Fruit fly (Drosophila melanogaster) whole organism, embryonic: ENCODE results near the gene lok.

Experiments used
- Awh ChIP-seq: fragments of 200-800 bp; sonication (Bioruptor generic); IDR thresholded peaks from 2 replicates; pipeline ENCODE4, ENCODE4 v1.3.6; 2022; ENCODE audit warnings: missing biosample characterization, missing genetic modification characterization
- Bteb2 ChIP-seq: fragments of 200-800 bp; sonication (Bioruptor generic); optimal IDR thresholded peaks from 2 replicates; lab custom pipeline; 2016; ENCODE audit warnings: missing biosample characterization, missing genetic modification characterization
- CG10959 ChIP-seq: fragments of 200-800 bp; sonication (Bioruptor generic); IDR thresholded peaks from 2 replicates; pipeline ENCODE4 v1.3.6; 2022; ENCODE audit warnings: missing biosample characterization, missing genetic modification characterization
- CG11560 ChIP-seq: fragments of 200-800 bp; sonication (Bioruptor generic); IDR thresholded peaks from 3 replicates; pipeline ENCODE4 v1.3.6; 2022; ENCODE audit warnings: missing biosample characterization, missing genetic modification characterization
- CG11695 ChIP-seq: fragments of 200-800 bp; sonication (Bioruptor generic); IDR thresholded peaks from 3 replicates; pipeline ENCODE4 v1.3.6; 2022; ENCODE audit warnings: missing biosample characterization, missing genetic modification characterization
- CG15073 ChIP-seq: fragments of 200-800 bp; sonication (Bioruptor generic); optimal IDR thresholded peaks from 2 replicates; lab custom pipeline; 2016; ENCODE audit warnings: missing biosample characterization, missing genetic modification characterization
- CG16815 ChIP-seq: fragments of 200-800 bp; sonication (Bioruptor generic); optimal IDR thresholded peaks from 3 replicates; lab custom pipeline; 2017; ENCODE audit warnings: missing biosample characterization, mild to moderate bottlenecking, missing genetic modification characterization
- CG17829 ChIP-seq: fragments of 200-800 bp; optimal IDR thresholded peaks from 2 replicates; lab custom pipeline; 2019; ENCODE audit warnings: missing biosample characterization, mild to moderate bottlenecking, missing genetic modification characterization, moderate library complexity
- CG2712 ChIP-seq: fragments of 200-800 bp; optimal IDR thresholded peaks from 3 replicates; lab custom pipeline; 2019; ENCODE audit warnings: missing biosample characterization, mild to moderate bottlenecking, missing genetic modification characterization, moderate library complexity
- CG31441 ChIP-seq: fragments of 200-800 bp; sonication (Bioruptor generic); IDR thresholded peaks from 2 replicates; pipeline ENCODE4 v1.3.6; 2022; ENCODE audit warnings: missing biosample characterization, missing genetic modification characterization
- CG34422 ChIP-seq: fragments of 200-800 bp; sonication (Bioruptor generic); IDR thresholded peaks from 3 replicates; pipeline ENCODE4 v1.3.6; 2022; ENCODE audit warnings: missing biosample characterization, missing genetic modification characterization
- CG3995 ChIP-seq: fragments of 200-800 bp; sonication (Bioruptor generic); optimal IDR thresholded peaks from 3 replicates; lab custom pipeline; 2016; ENCODE audit warnings: missing biosample characterization, missing genetic modification characterization
- CG4617 ChIP-seq: fragments of 200-800 bp; sonication (Bioruptor generic); optimal IDR thresholded peaks from 3 replicates; lab custom pipeline; 2016; ENCODE audit warnings: missing biosample characterization, missing genetic modification characterization, borderline replicate concordance
- CG6813 ChIP-seq: fragments of 200-800 bp; sonication (Bioruptor generic); optimal IDR thresholded peaks from 2 replicates; lab custom pipeline; 2017; ENCODE audit warnings: missing biosample characterization, missing genetic modification characterization, mild to moderate bottlenecking, moderate library complexity, missing genetic modification reagents
- CG7556 ChIP-seq: fragments of 200-800 bp; sonication (Bioruptor generic); optimal IDR thresholded peaks from 2 replicates; lab custom pipeline; 2017; ENCODE audit warnings: missing biosample characterization, mild to moderate bottlenecking, missing genetic modification characterization
- CG8089 ChIP-seq: fragments of 200-800 bp; sonication (Bioruptor generic); optimal IDR thresholded peaks from 3 replicates; lab custom pipeline; 2016; ENCODE audit warnings: missing biosample characterization, missing genetic modification characterization
- CG8281 ChIP-seq: fragments of 200-800 bp; sonication (Bioruptor generic); optimal IDR thresholded peaks from 2 replicates; lab custom pipeline; 2018; ENCODE audit warnings: missing biosample characterization, mild to moderate bottlenecking, missing genetic modification characterization, moderate library complexity
- CG8924 ChIP-seq: fragments of 200-800 bp; optimal IDR thresholded peaks from 3 replicates; lab custom pipeline; 2019; ENCODE audit warnings: missing biosample characterization, mild to moderate bottlenecking, missing genetic modification characterization, moderate library complexity
- CG9727 ChIP-seq: fragments of 200-800 bp; sonication (Bioruptor generic); optimal IDR thresholded peaks from 3 replicates; lab custom pipeline; 2017; ENCODE audit warnings: missing biosample characterization, mild to moderate bottlenecking, missing genetic modification characterization
- CHES-1-like ChIP-seq: fragments of 200-800 bp; sonication (Bioruptor generic); optimal IDR thresholded peaks from 2 replicates; lab custom pipeline; 2016; ENCODE audit warnings: missing biosample characterization, missing genetic modification characterization
- Dbx ChIP-seq: fragments of 200-800 bp; sonication (Bioruptor generic); IDR thresholded peaks from 3 replicates; pipeline ENCODE4 v1.3.6; 2022; ENCODE audit warnings: missing biosample characterization, missing genetic modification characterization
- Dfd ChIP-seq, 2 experiments: fragments of >200 bp; optimal IDR thresholded peaks; 2 replicates each; lab custom pipeline; 2017; ENCODE audit warnings: missing biosample characterization in 2 of 2, missing genetic modification characterization in 2 of 2
- Eip74EF ChIP-seq, 2 experiments: fragments of 200-800 bp in 1 of 2; fragments of >200 bp in 1 of 2; sonication (Bioruptor generic) in 1 of 2; optimal IDR thresholded peaks; 2 replicates each; lab custom pipeline; 2017 to 2019; ENCODE audit warnings: missing biosample characterization in 2 of 2, missing genetic modification characterization in 2 of 2, mild to moderate bottlenecking in 1 of 2, moderate library complexity in 1 of 2
- Fer1 ChIP-seq: fragments of 200-800 bp; sonication (Bioruptor generic); optimal IDR thresholded peaks from 2 replicates; lab custom pipeline; 2017; ENCODE audit warnings: missing biosample characterization, mild to moderate bottlenecking, missing genetic modification characterization
- Gsc ChIP-seq: fragments of 200-800 bp; sonication (Bioruptor generic); IDR thresholded peaks from 2 replicates; pipeline ENCODE4 v1.3.6; 2022; ENCODE audit warnings: missing biosample characterization, missing genetic modification characterization
- HHEX ChIP-seq: fragments of 200-800 bp; sonication (Bioruptor generic); optimal IDR thresholded peaks from 3 replicates; lab custom pipeline; 2017; ENCODE audit warnings: missing biosample characterization, mild to moderate bottlenecking, missing genetic modification characterization, missing genetic modification reagents
- HmgZ ChIP-seq: fragments of 200-800 bp; sonication (Bioruptor generic); optimal IDR thresholded peaks from 2 replicates; lab custom pipeline; 2018; ENCODE audit warnings: missing biosample characterization, mild to moderate bottlenecking, missing genetic modification characterization
- Hr78 ChIP-seq, 2 experiments: fragments of 200-800 bp in 1 of 2; fragments of >200 bp in 1 of 2; sonication (Bioruptor generic) in 1 of 2; optimal IDR thresholded peaks; 2 replicates each; lab custom pipeline; 2017 to 2019; ENCODE audit warnings: missing biosample characterization in 2 of 2, missing genetic modification characterization in 2 of 2, mild to moderate bottlenecking in 1 of 2, moderate library complexity in 1 of 2
- Hsf ChIP-seq: fragments of 200-800 bp; sonication (Bioruptor generic); optimal IDR thresholded peaks from 3 replicates; lab custom pipeline; 2016; ENCODE audit warnings: missing biosample characterization, missing genetic modification characterization
- Scr ChIP-seq: fragments of 200-800 bp; sonication (Bioruptor generic); IDR thresholded peaks from 2 replicates; pipeline ENCODE4 v1.3.6; 2022; ENCODE audit warnings: missing biosample characterization, missing genetic modification characterization; ENCODE audit not compliant: partially characterized antibody
- Stat92E ChIP-seq, 3 experiments: fragments of >200 bp in 2 of 3; fragments of 200-800 bp in 1 of 3; sonication (Bioruptor generic) in 1 of 3; optimal IDR thresholded peaks; 2 replicates each; lab custom pipeline; 2017 to 2019; ENCODE audit warnings: missing biosample characterization in 3 of 3, missing genetic modification characterization in 3 of 3, mild to moderate bottlenecking in 1 of 3, moderate library complexity in 1 of 3
- Xbp1 ChIP-seq: fragments of 200-800 bp; sonication (Bioruptor generic); optimal IDR thresholded peaks from 3 replicates; lab custom pipeline; 2016; ENCODE audit warnings: missing biosample characterization, mild to moderate bottlenecking, missing genetic modification characterization
- aop ChIP-seq: fragments of 200-800 bp; sonication (Bioruptor generic); IDR thresholded peaks from 2 replicates; pipeline ENCODE4 v1.3.6; 2022; ENCODE audit warnings: missing biosample characterization, missing genetic modification characterization
- bsh ChIP-seq, 2 experiments: fragments of 200-800 bp; sonication (Bioruptor generic); optimal IDR thresholded peaks; 2 replicates each; lab custom pipeline; 2017 to 2018; ENCODE audit warnings: mild to moderate bottlenecking in 2 of 2, missing biosample characterization in 2 of 2, missing genetic modification characterization in 2 of 2, moderate library complexity in 1 of 2
- dati ChIP-seq: fragments of 200-800 bp; sonication (Bioruptor generic); IDR thresholded peaks from 2 replicates; pipeline ENCODE4 v1.3.6; 2022; ENCODE audit warnings: missing biosample characterization, missing genetic modification characterization
- dm ChIP-seq: fragments of 200-800 bp; sonication (Bioruptor generic); optimal IDR thresholded peaks from 3 replicates; lab custom pipeline; 2016; ENCODE audit warnings: missing biosample characterization, missing genetic modification characterization
- dysf ChIP-seq: fragments of 200-800 bp; sonication (Bioruptor generic); IDR thresholded peaks from 3 replicates; pipeline ENCODE4 v1.3.6; 2022; ENCODE audit warnings: missing biosample characterization, missing genetic modification characterization
- ewg ChIP-seq: fragments of 200-800 bp; sonication (Bioruptor generic); optimal IDR thresholded peaks from 3 replicates; lab custom pipeline; 2017; ENCODE audit warnings: mild to moderate bottlenecking, missing biosample characterization, missing genetic modification reagents, missing genetic modification characterization
- grn ChIP-seq: fragments of 200-800 bp; sonication (Bioruptor generic); optimal IDR thresholded peaks from 3 replicates; lab custom pipeline; 2017; ENCODE audit warnings: missing biosample characterization, missing genetic modification characterization
- insv ChIP-seq, 2 experiments: fragments of 200-800 bp; sonication (Bioruptor generic); optimal IDR thresholded peaks; 3 replicates each; lab custom pipeline; 2016 to 2018; ENCODE audit warnings: missing biosample characterization in 2 of 2, missing genetic modification characterization in 2 of 2
- kah ChIP-seq: fragments of 200-800 bp; sonication (Bioruptor generic); optimal IDR thresholded peaks from 2 replicates; lab custom pipeline; 2018; ENCODE audit warnings: missing biosample characterization, mild to moderate bottlenecking, missing genetic modification characterization
- kni ChIP-seq: fragments of 200-800 bp; sonication (Bioruptor generic); optimal IDR thresholded peaks from 3 replicates; lab custom pipeline; 2017; ENCODE audit warnings: mild to moderate bottlenecking, missing biosample characterization, missing genetic modification reagents, missing genetic modification characterization
- odd ChIP-seq: fragments of 200-800 bp; sonication (Bioruptor generic); optimal IDR thresholded peaks from 2 replicates; lab custom pipeline; 2017; ENCODE audit warnings: missing biosample characterization, mild to moderate bottlenecking, missing genetic modification characterization
- tup ChIP-seq: fragments of 200-800 bp; sonication (Bioruptor generic); optimal IDR thresholded peaks from 2 replicates; lab custom pipeline; 2016; ENCODE audit warnings: missing biosample characterization, mild to moderate bottlenecking, missing genetic modification characterization, moderate library complexity
- unpg ChIP-seq: fragments of 200-800 bp; sonication (Bioruptor generic); optimal IDR thresholded peaks from 3 replicates; lab custom pipeline; 2018; ENCODE audit warnings: missing biosample characterization, mild to moderate bottlenecking, missing genetic modification characterization, moderate library complexity
- vvl ChIP-seq: fragments of 200-800 bp; sonication (Bioruptor generic); IDR thresholded peaks from 2 replicates; pipeline ENCODE4 v1.3.6; 2022; ENCODE audit warnings: missing biosample characterization, missing genetic modification characterization
- wor ChIP-seq: fragments of 200-800 bp; sonication (Bioruptor generic); IDR thresholded peaks from 2 replicates; pipeline ENCODE4 v1.3.6; 2022; ENCODE audit warnings: missing biosample characterization, missing genetic modification characterization
- zen ChIP-seq: fragments of 200-800 bp; sonication (Bioruptor generic); optimal IDR thresholded peaks from 3 replicates; lab custom pipeline; 2018; ENCODE audit warnings: missing biosample characterization, mild to moderate bottlenecking, missing genetic modification characterization, moderate library complexity

The lok gene

DNA sequence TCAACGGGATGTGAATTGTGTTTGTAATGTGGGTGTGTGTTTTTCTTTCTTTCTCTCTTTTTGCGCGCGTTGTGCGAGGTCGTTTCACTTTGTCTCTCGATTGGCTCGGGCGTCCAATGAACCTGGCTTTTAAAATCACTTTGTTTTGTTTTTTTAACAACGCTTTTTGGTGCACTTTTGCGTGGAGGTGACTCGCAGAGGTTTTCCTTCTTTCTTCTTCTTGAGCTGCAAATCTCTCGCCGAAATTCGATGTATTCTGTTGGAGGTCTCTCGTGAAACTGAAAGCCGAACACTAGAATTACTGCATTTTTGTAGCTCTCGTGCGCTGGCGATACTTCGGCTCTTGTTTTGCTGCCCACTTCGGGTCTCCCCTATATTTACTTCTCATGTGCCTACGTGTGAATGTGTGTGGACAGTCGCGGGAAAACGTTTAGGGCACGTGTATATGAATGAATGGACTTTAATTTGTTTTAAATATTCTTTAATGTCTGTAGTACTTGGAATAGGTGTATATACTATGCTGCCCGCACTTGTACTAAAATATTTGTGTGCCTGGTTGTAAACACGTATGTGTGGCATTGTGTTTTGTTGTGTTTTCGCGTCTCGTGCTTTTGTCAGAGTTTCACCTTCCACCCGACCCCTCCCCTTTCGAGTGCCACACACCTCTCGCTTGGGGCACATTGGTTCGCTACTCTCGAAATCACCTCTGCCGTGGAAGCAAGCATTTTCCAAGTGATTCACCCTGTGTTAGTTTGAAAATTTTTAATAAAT is 23.7 kb downstream of the lok start, which contains the start of gene fok (continued):
- TF ChIP-seq Hr78 (GFP tag; optimal IDR thresholded peaks at IDR 0.05; lab: Kevin White, UChicago) (peak in 1 of 2 experiments; percentile 98), CG8089 (GFP tag; lab: Kevin White, UChicago) (peak; percentile 90), Eip74EF (GFP tag; optimal IDR thresholded peaks at IDR 0.05; lab: Kevin White, UChicago) (peak in 1 of 2 experiments; percentile 96), insv (GFP tag; optimal IDR thresholded peaks at IDR 0.05; lab: Kevin White, UChicago) (peak in 1 of 2 experiments; percentile 84), CHES-1-like (GFP tag; lab: Kevin White, UChicago) (peak; percentile 96), kni (peak; percentile 99), Stat92E (GFP tag; optimal IDR thresholded peaks at IDR 0.05; lab: Kevin White, UChicago) (peak in 1 of 3 experiments; percentile 95), grn (GFP tag; lab: Kevin White, UChicago) (peak; percentile 91), CG10959 (GFP tag; lab: Robert Waterston, UW) (peak; percentile 89), dysf (GFP tag; lab: Robert Waterston, UW) (peak; percentile 98), dm (GFP tag; lab: Kevin White, UChicago) (peak; percentile 88), CG7556 (GFP tag; lab: Kevin White, UChicago) (peak; percentile 98), CG31441 (peak; percentile 93), dati (GFP tag; lab: Robert Waterston, UW) (peak; percentile 45; the same call in 1 of the 2 replicates), wor (peak; percentile 91), aop (GFP tag; lab: Robert Waterston, UW) (peak; percentile 74), vvl (GFP tag; lab: Robert Waterston, UW) (peak; percentile 97), Gsc (no peak; the same call in 1 of the 2 replicates), Bteb2 (peak; percentile 95), ewg (GFP tag; lab: Kevin White, UChicago) (peak; percentile 91), CG3995 (GFP tag; lab: Kevin White, UChicago) (peak; percentile 68), Scr (GFP tag; lab: Robert Waterston, UW) (peak; percentile 29; the same call in 1 of the 2 replicates), unpg (GFP tag; lab: Kevin White, UChicago) (peak; percentile 96), Dbx (GFP tag; lab: Robert Waterston, UW) (peak; percentile 96), CG15073 (GFP tag; lab: Kevin White, UChicago) (peak; percentile 70), odd (peak; percentile 96), CG6813 (GFP tag; lab: Kevin White, UChicago) (peak; percentile 94), CG4617 (peak; percentile 79), CG9727 (peak; percentile 96), CG8924 (peak; percentile 98), Xbp1 (GFP tag; lab: Kevin White, UChicago) (peak; percentile 96), HmgZ (peak; percentile 98), CG8281 (peak; percentile 87), Awh (GFP tag; lab: Robert Waterston, UW) (peak; percentile 94), HHEX (peak; percentile 97), CG11560 (peak; percentile 86), Hsf (GFP tag; lab: Kevin White, UChicago) (peak; percentile 96), bsh (GFP tag; optimal IDR thresholded peaks at IDR 0.05; lab: Kevin White, UChicago) (peak; percentile 94 to 96), Fer1 (GFP tag; lab: Kevin White, UChicago) (peak; percentile 99), CG16815 (GFP tag; lab: Kevin White, UChicago) (peak; percentile 93), CG11695 (peak; percentile 96), CG34422 (GFP tag; lab: Robert Waterston, UW) (peak; percentile 93), kah (GFP tag; lab: Kevin White, UChicago) (peak; percentile 91), tup (GFP tag; lab: Kevin White, UChicago) (peak; percentile 95), zen (tag; lab: Kevin White, UChicago) (peak; percentile 92), Dfd (GFP tag; optimal IDR thresholded peaks at IDR 0.05; lab: Kevin White, UChicago) (no peak), CG17829 (tag; lab: Kevin White, UChicago) (peak; percentile 97), CG2712 (tag; lab: Kevin White, UChicago) (peak; percentile 97)
